Fruit fly (Drosophila melanogaster) whole organism, embryonic: ENCODE results near the gene RPA1.

ENCODE experiments used
- Bteb2 ChIP-seq: fragments of 200-800 bp; sonication (Bioruptor generic); optimal IDR thresholded peaks from 2 replicates; lab custom pipeline; 2016; ENCODE audit warnings: missing biosample characterization, missing genetic modification characterization
- CG10209 ChIP-seq: fragments of 200-800 bp; sonication (Bioruptor generic); optimal IDR thresholded peaks from 3 replicates; lab custom pipeline; 2017; ENCODE audit warnings: missing biosample characterization, mild to moderate bottlenecking, missing genetic modification characterization, missing genetic modification reagents
- CG10267 ChIP-seq: fragments of 200-800 bp; sonication (Bioruptor generic); optimal IDR thresholded peaks from 2 replicates; lab custom pipeline; 2018; ENCODE audit warnings: missing biosample characterization, mild to moderate bottlenecking, missing genetic modification characterization, moderate library complexity
- CG11247 ChIP-seq: fragments of 200-800 bp; sonication (Bioruptor generic); IDR thresholded peaks from 2 replicates; pipeline ENCODE4 v1.3.6; 2022; ENCODE audit warnings: missing biosample characterization, missing genetic modification characterization
- CG1233 ChIP-seq: fragments of 200-800 bp; sonication (Bioruptor generic); optimal IDR thresholded peaks from 4 replicates; lab custom pipeline; 2018; ENCODE audit warnings: missing biosample characterization, mild to moderate bottlenecking, missing genetic modification characterization
- CG12744 ChIP-seq: fragments of 200-800 bp; sonication (Bioruptor generic); optimal IDR thresholded peaks from 2 replicates; lab custom pipeline; 2016; ENCODE audit warnings: missing biosample characterization, missing genetic modification characterization
- CG14860 ChIP-seq: fragments of 200-800 bp; sonication (Bioruptor generic); IDR thresholded peaks from 3 replicates; pipeline ENCODE4 v1.3.6; 2022; ENCODE audit warnings: missing biosample characterization, missing genetic modification characterization; ENCODE audit not compliant: partially characterized antibody
- CG15269 ChIP-seq: fragments of 200-800 bp; sonication (Bioruptor generic); optimal IDR thresholded peaks from 2 replicates; lab custom pipeline; 2018; ENCODE audit warnings: missing biosample characterization, mild to moderate bottlenecking, missing genetic modification characterization, moderate library complexity
- CG15696 ChIP-seq: fragments of 200-800 bp; sonication (Bioruptor generic); optimal IDR thresholded peaks from 2 replicates; lab custom pipeline; 2019; ENCODE audit warnings: missing biosample characterization, mild to moderate bottlenecking, missing genetic modification characterization, moderate library complexity
- CG31224 ChIP-seq: fragments of 200-800 bp; sonication (Bioruptor generic); IDR thresholded peaks from 2 replicates; pipeline ENCODE4 v1.3.6; 2022; ENCODE audit warnings: missing biosample characterization, missing genetic modification characterization
- CG5953 ChIP-seq: fragments of 200-800 bp; sonication (Bioruptor generic); IDR thresholded peaks from 2 replicates; pipeline ENCODE4 v1.3.6; 2022; ENCODE audit warnings: missing biosample characterization, missing genetic modification characterization
- CG6689 ChIP-seq: fragments of 200-800 bp; sonication (Bioruptor generic); IDR thresholded peaks from 2 replicates; pipeline ENCODE4 v1.3.6; 2022; ENCODE audit warnings: missing biosample characterization, missing genetic modification characterization
- CG6854 ChIP-seq: fragments of 200-800 bp; sonication (Bioruptor generic); optimal IDR thresholded peaks from 3 replicates; lab custom pipeline; 2017; ENCODE audit warnings: missing biosample characterization, mild to moderate bottlenecking, missing genetic modification characterization
- CG8924 ChIP-seq: fragments of 200-800 bp; optimal IDR thresholded peaks from 3 replicates; lab custom pipeline; 2019; ENCODE audit warnings: missing biosample characterization, mild to moderate bottlenecking, missing genetic modification characterization, moderate library complexity
- CG9609 ChIP-seq: fragments of 200-800 bp; sonication (Bioruptor generic); optimal IDR thresholded peaks from 3 replicates; lab custom pipeline; 2016; ENCODE audit warnings: missing biosample characterization, missing genetic modification characterization
- CG9727 ChIP-seq: fragments of 200-800 bp; sonication (Bioruptor generic); optimal IDR thresholded peaks from 3 replicates; lab custom pipeline; 2017; ENCODE audit warnings: missing biosample characterization, mild to moderate bottlenecking, missing genetic modification characterization
- CG9817 ChIP-seq: fragments of 200-800 bp; sonication (Bioruptor generic); optimal IDR thresholded peaks from 2 replicates; lab custom pipeline; 2018; ENCODE audit warnings: missing biosample characterization, mild to moderate bottlenecking, missing genetic modification characterization, moderate library complexity
- CG9876 ChIP-seq: fragments of 200-800 bp; sonication (Bioruptor generic); optimal IDR thresholded peaks from 2 replicates; lab custom pipeline; 2016; ENCODE audit warnings: missing biosample characterization, missing genetic modification characterization
- CTCF ChIP-seq: fragments of 200-800 bp; sonication (Bioruptor generic); optimal IDR thresholded peaks from 2 replicates; lab custom pipeline; 2017; ENCODE audit warnings: missing biosample characterization, mild to moderate bottlenecking, missing genetic modification characterization, moderate library complexity
- Camta ChIP-seq: fragments of 200-800 bp; sonication (Bioruptor generic); optimal IDR thresholded peaks from 2 replicates; lab custom pipeline; 2016; ENCODE audit warnings: missing biosample characterization, missing genetic modification characterization
- D19A ChIP-seq: fragments of 200-800 bp; optimal IDR thresholded peaks from 3 replicates; lab custom pipeline; 2019; ENCODE audit warnings: missing biosample characterization, mild to moderate bottlenecking, missing genetic modification characterization, moderate library complexity
- Deaf1 ChIP-seq: fragments of 200-800 bp; optimal IDR thresholded peaks from 3 replicates; lab custom pipeline; 2019; ENCODE audit warnings: missing biosample characterization, mild to moderate bottlenecking, missing genetic modification characterization, moderate library complexity
- Dfd ChIP-seq, 2 experiments: fragments of >200 bp; optimal IDR thresholded peaks; 2 replicates each; lab custom pipeline; 2017; ENCODE audit warnings: missing biosample characterization in 2 of 2, missing genetic modification characterization in 2 of 2
- Doc3 ChIP-seq: fragments of 200-800 bp; sonication (Bioruptor generic); IDR thresholded peaks from 3 replicates; pipeline ENCODE4 v1.3.6; 2022; ENCODE audit warnings: missing biosample characterization, missing genetic modification characterization; ENCODE audit not compliant: partially characterized antibody
- Drgx ChIP-seq: fragments of 200-800 bp; sonication (Bioruptor generic); IDR thresholded peaks from 2 replicates; pipeline ENCODE4 v1.3.6; 2022; ENCODE audit warnings: missing biosample characterization, missing genetic modification characterization
- Ets65A ChIP-seq: fragments of 200-800 bp; sonication (Bioruptor generic); peaks from one replicate; lab custom pipeline; 2016; ENCODE audit warnings: missing biosample characterization, missing genetic modification characterization
- Fer1 ChIP-seq: fragments of 200-800 bp; sonication (Bioruptor generic); optimal IDR thresholded peaks from 2 replicates; lab custom pipeline; 2017; ENCODE audit warnings: missing biosample characterization, mild to moderate bottlenecking, missing genetic modification characterization
- HLH54F ChIP-seq: fragments of 200-800 bp; sonication (Bioruptor generic); optimal IDR thresholded peaks from 3 replicates; lab custom pipeline; 2016; ENCODE audit warnings: missing biosample characterization, missing genetic modification characterization
- Hand ChIP-seq: fragments of 200-800 bp; sonication (Bioruptor generic); optimal IDR thresholded peaks from 2 replicates; lab custom pipeline; 2017; ENCODE audit warnings: mild to moderate bottlenecking, missing biosample characterization, missing genetic modification reagents, missing genetic modification characterization
- HmgZ ChIP-seq: fragments of 200-800 bp; sonication (Bioruptor generic); optimal IDR thresholded peaks from 2 replicates; lab custom pipeline; 2018; ENCODE audit warnings: missing biosample characterization, mild to moderate bottlenecking, missing genetic modification characterization
- Hr51 ChIP-seq, 2 experiments: fragments of 200-800 bp; sonication (Bioruptor generic); optimal IDR thresholded peaks; 2 replicates in 1 of 2; 3 replicates in 1 of 2; lab custom pipeline; 2016 to 2018; ENCODE audit warnings: missing biosample characterization in 2 of 2, missing genetic modification characterization in 2 of 2, mild to moderate bottlenecking in 1 of 2, moderate library complexity in 1 of 2
- Kr ChIP-seq: fragments of 200-800 bp; sonication (Bioruptor generic); optimal IDR thresholded peaks from 2 replicates; lab custom pipeline; 2017; ENCODE audit warnings: missing biosample characterization, mild to moderate bottlenecking, missing genetic modification characterization
- NK7.1 ChIP-seq: fragments of 200-800 bp; sonication (Bioruptor generic); optimal IDR thresholded peaks from 3 replicates; lab custom pipeline; 2016; ENCODE audit warnings: missing biosample characterization, missing genetic modification characterization
- Oli ChIP-seq: fragments of 200-800 bp; sonication (Bioruptor generic); optimal IDR thresholded peaks from 2 replicates; lab custom pipeline; 2018; ENCODE audit warnings: missing biosample characterization, mild to moderate bottlenecking, missing genetic modification characterization, moderate library complexity
- PHDP ChIP-seq: fragments of 200-800 bp; sonication (Bioruptor generic); optimal IDR thresholded peaks from 3 replicates; lab custom pipeline; 2018; ENCODE audit warnings: missing biosample characterization, mild to moderate bottlenecking, missing genetic modification characterization, moderate library complexity
- Poxn ChIP-seq: fragments of 200-800 bp; sonication (Bioruptor generic); IDR thresholded peaks from 2 replicates; pipeline ENCODE4 v1.3.6; 2022; ENCODE audit warnings: missing biosample characterization, missing genetic modification characterization
- al ChIP-seq: fragments of 200-800 bp; sonication (Bioruptor generic); IDR thresholded peaks from 2 replicates; pipeline ENCODE4 v1.3.6; 2022; ENCODE audit warnings: missing biosample characterization, missing genetic modification characterization
- bowl ChIP-seq: fragments of 200-800 bp; sonication (Bioruptor generic); IDR thresholded peaks from 2 replicates; pipeline ENCODE4 v1.3.6; 2022; ENCODE audit warnings: missing biosample characterization, missing genetic modification characterization
- dimm ChIP-seq: fragments of 200-800 bp; sonication (Bioruptor generic); IDR thresholded peaks from 2 replicates; pipeline ENCODE4 v1.3.6; 2022; ENCODE audit warnings: missing biosample characterization, missing genetic modification characterization
- dmrt99B ChIP-seq: fragments of 200-800 bp; sonication (Bioruptor generic); optimal IDR thresholded peaks from 2 replicates; lab custom pipeline; 2018; ENCODE audit warnings: missing biosample characterization, mild to moderate bottlenecking, missing genetic modification characterization, moderate library complexity
- dysf ChIP-seq: fragments of 200-800 bp; sonication (Bioruptor generic); IDR thresholded peaks from 3 replicates; pipeline ENCODE4 v1.3.6; 2022; ENCODE audit warnings: missing biosample characterization, missing genetic modification characterization
- ems ChIP-seq: fragments of 200-800 bp; sonication (Bioruptor generic); optimal IDR thresholded peaks from 3 replicates; lab custom pipeline; 2016; ENCODE audit warnings: missing biosample characterization, missing genetic modification characterization
- gcm ChIP-seq: fragments of 200-800 bp; sonication (Bioruptor generic); optimal IDR thresholded peaks from 2 replicates; lab custom pipeline; 2019; ENCODE audit warnings: missing biosample characterization, mild to moderate bottlenecking, missing genetic modification characterization, moderate library complexity
- gsb ChIP-seq: fragments of 200-800 bp; sonication (Bioruptor generic); IDR thresholded peaks from 2 replicates; pipeline ENCODE4 v1.3.6; 2022; ENCODE audit warnings: missing biosample characterization, missing genetic modification characterization
- jumu ChIP-seq: fragments of 200-800 bp; sonication (Bioruptor generic); optimal IDR thresholded peaks from 3 replicates; lab custom pipeline; 2016; ENCODE audit warnings: missing biosample characterization, missing genetic modification characterization
- nmo ChIP-seq: fragments of 200-800 bp; sonication (Bioruptor generic); optimal IDR thresholded peaks from 2 replicates; lab custom pipeline; 2018; ENCODE audit warnings: missing biosample characterization, mild to moderate bottlenecking, missing genetic modification characterization, moderate library complexity
- p53 ChIP-seq: fragments of 200-800 bp; sonication (Bioruptor generic); optimal IDR thresholded peaks from 2 replicates; lab custom pipeline; 2016; ENCODE audit warnings: missing biosample characterization, missing genetic modification characterization
- pb ChIP-seq: fragments of 200-800 bp; sonication (Bioruptor generic); optimal IDR thresholded peaks from 3 replicates; lab custom pipeline; 2016; ENCODE audit warnings: missing biosample characterization, missing genetic modification characterization
- peb ChIP-seq: fragments of 200-800 bp; sonication (Bioruptor generic); IDR thresholded peaks from 2 replicates; pipeline ENCODE4 v1.3.6; 2022; ENCODE audit warnings: missing biosample characterization, missing genetic modification characterization
- pfk ChIP-seq: fragments of 200-800 bp; sonication (Bioruptor generic); optimal IDR thresholded peaks from 2 replicates; lab custom pipeline; 2018; ENCODE audit warnings: missing biosample characterization, mild to moderate bottlenecking, missing genetic modification characterization, moderate library complexity
- pita ChIP-seq: fragments of 200-800 bp; sonication (Bioruptor generic); optimal IDR thresholded peaks from 2 replicates; lab custom pipeline; 2017; ENCODE audit warnings: missing biosample characterization, mild to moderate bottlenecking, missing genetic modification characterization
- shn ChIP-seq: fragments of 200-800 bp; sonication (Bioruptor generic); optimal IDR thresholded peaks from 3 replicates; lab custom pipeline; 2016; ENCODE audit warnings: missing biosample characterization, missing genetic modification characterization

RPA1 gene

dm6 chr3R:8256040-8256439 lies 8.2 kb downstream of the RPA1 start (continued):
- TF ChIP-seq Hand: no peak
- peak; percentile 32 for TF ChIP-seq CG10209
- TF ChIP-seq CG11247: no peak
- TF ChIP-seq D19A (tag; lab: Kevin White, UChicago): no peak
- TF ChIP-seq dysf (GFP tag; lab: Robert Waterston, UW): peak; percentile 53; the same call in 2 of the 3 replicates
- no peak for TF ChIP-seq shn (GFP tag; lab: Kevin White, UChicago)
- TF ChIP-seq Dfd (GFP tag; optimal IDR thresholded peaks at IDR 0.05; lab: Kevin White, UChicago): no peak
- no peak for TF ChIP-seq CG5953
- TF ChIP-seq gsb (GFP tag; lab: Robert Waterston, UW): peak; percentile 37; the same call in 1 of the 2 replicates
- TF ChIP-seq CG12744: no peak
- TF ChIP-seq nmo: peak; percentile 40
- TF ChIP-seq CG9817 (tag; lab: Kevin White, UChicago): peak; percentile 26
- TF ChIP-seq pfk (GFP tag; lab: Kevin White, UChicago): no peak
- no peak for TF ChIP-seq peb (GFP tag; lab: Robert Waterston, UW)
- peak; percentile 4 for TF ChIP-seq Deaf1 (tag; lab: Kevin White, UChicago)
- TF ChIP-seq jumu (GFP tag; lab: Kevin White, UChicago): no peak
- TF ChIP-seq CG10267 (tag; lab: Kevin White, UChicago): no peak
- TF ChIP-seq HmgZ (tag; lab: Kevin White, UChicago): peak; percentile 2
- TF ChIP-seq Kr: no peak
- no peak for TF ChIP-seq CG6689 (GFP tag; lab: Robert Waterston, UW)
- no peak for TF ChIP-seq bowl (GFP tag; lab: Robert Waterston, UW)
- TF ChIP-seq Doc3 (GFP tag; lab: Robert Waterston, UW): no peak
- no peak for TF ChIP-seq HLH54F (GFP tag; lab: Kevin White, UChicago)
- no peak for TF ChIP-seq Poxn
- TF ChIP-seq Fer1 (GFP tag; lab: Kevin White, UChicago): peak; percentile 45
- TF ChIP-seq CG15269 (tag; lab: Kevin White, UChicago): peak; percentile 52
- no peak for TF ChIP-seq p53
- no peak for TF ChIP-seq gcm (GFP tag; lab: Kevin White, UChicago)
- peak; percentile 86 for TF ChIP-seq Ets65A (GFP tag; lab: Kevin White, UChicago)
- peak; percentile 23 for TF ChIP-seq CG9727 (GFP tag; lab: Kevin White, UChicago)
- TF ChIP-seq CG15696 (tag; lab: Kevin White, UChicago): no peak
- TF ChIP-seq dmrt99B: peak; percentile 44
- TF ChIP-seq pb (GFP tag; lab: Kevin White, UChicago): no peak
- no peak for TF ChIP-seq dimm (GFP tag; lab: Robert Waterston, UW)
- no peak for TF ChIP-seq CTCF
- 0 out of 2 replicates have a peak, but pooled peaks have one; percentile 4 for TF ChIP-seq al (GFP tag; lab: Robert Waterston, UW)
- peak; percentile 24 for TF ChIP-seq CG8924 (tag; lab: Kevin White, UChicago)
- TF ChIP-seq pita (GFP tag; lab: Kevin White, UChicago): no peak
- no peak for TF ChIP-seq ems
- peak; percentile 11 for TF ChIP-seq Bteb2 (GFP tag; lab: Kevin White, UChicago)
- no peak for TF ChIP-seq CG31224 (GFP tag; lab: Robert Waterston, UW)
- no peak for TF ChIP-seq CG9876 (GFP tag; lab: Kevin White, UChicago)
- no peak for TF ChIP-seq Camta
- peak; percentile 42 for TF ChIP-seq PHDP (tag; lab: Kevin White, UChicago)
- TF ChIP-seq CG6854: peak; percentile 4
- peak; percentile 27 for TF ChIP-seq CG1233 (GFP tag; lab: Kevin White, UChicago)
- no peak for TF ChIP-seq CG14860 (GFP tag; lab: Robert Waterston, UW)
- no peak for TF ChIP-seq CG9609
- peak; percentile 67; the same call in 1 of the 2 replicates for TF ChIP-seq Drgx
- no peak for TF ChIP-seq NK7.1 (GFP tag; lab: Kevin White, UChicago)
- peak in 1 of 2 experiments; percentile 52 for TF ChIP-seq Hr51 (GFP tag; optimal IDR thresholded peaks at IDR 0.05; lab: Kevin White, UChicago)
- peak; percentile 7 for TF ChIP-seq Oli
